Worm (Caenorhabditis elegans) whole organism, L4 larva: ENCODE data around the gene F21D9.11.
"Not testable (repeated sequence)": the region's sequence is repeated elsewhere in the genome, so short reads cannot be mapped to it uniquely, and the experiment has no call there.

Experiments
- F44E2.7 ChIP-seq: fragments of 200-800 bp; sonication (Bioruptor generic); IDR thresholded peaks from 2 replicates; pipeline ENCODE4 v2.1.2; 2022; ENCODE audit warnings: missing genetic modification characterization, missing compliant biosample characterization
- F49E8.2 ChIP-seq: sonication (generic microtip); optimal IDR thresholded peaks from 2 replicates; lab custom pipeline; 2016; ENCODE audit warnings: missing compliant biosample characterization, mild to moderate bottlenecking, missing genetic modification characterization, borderline replicate concordance
- R02D3.7 ChIP-seq: fragments of 150-350 bp; sonication (generic microtip); optimal IDR thresholded peaks from 3 replicates; lab custom pipeline; 2014; ENCODE audit warnings: missing biosample characterization, missing genetic modification characterization
- Y48G9A.11 ChIP-seq: fragments of 200-800 bp; sonication (Bioruptor generic); IDR thresholded peaks from 2 replicates; pipeline ENCODE4 v1.3.6; 2022; ENCODE audit warnings: missing genetic modification reagents, missing genetic modification characterization, missing compliant biosample characterization
- aha-1 ChIP-seq: fragments of 150-350 bp; peaks from one replicate; lab custom pipeline; 2014; ENCODE audit warnings: missing biosample characterization, missing genetic modification characterization
- ama-1 ChIP-seq: fragments of 150-350 bp; optimal IDR thresholded peaks from 2 replicates; lab custom pipeline; 2014; ENCODE audit warnings: inconsistent platforms, mixed read lengths
- ctbp-1 ChIP-seq: fragments of 200-800 bp; sonication (Bioruptor generic); IDR thresholded peaks from 2 replicates; pipeline ENCODE4 v1.3.6; 2022; ENCODE audit warnings: missing genetic modification reagents, missing genetic modification characterization, missing compliant biosample characterization
- dpl-1 ChIP-seq: fragments of 150-350 bp; optimal IDR thresholded peaks from 2 replicates; lab custom pipeline; 2014; ENCODE audit warnings: missing biosample characterization, missing genetic modification reagents, missing genetic modification characterization
- hif-1 ChIP-seq, 2 experiments: sonication (generic microtip); optimal IDR thresholded peaks; 2 replicates each; lab custom pipeline; 2016 to 2017; ENCODE audit warnings: missing compliant biosample characterization in 2 of 2, missing genetic modification characterization in 2 of 2, missing genetic modification reagents in 2 of 2, missing genotype in 2 of 2, mild to moderate bottlenecking in 1 of 2
- hlh-30 ChIP-seq: sonication (generic microtip); optimal IDR thresholded peaks from 2 replicates; lab custom pipeline; 2017; ENCODE audit warnings: antibody characterized with exemption, mild to moderate bottlenecking, missing genetic modification characterization, missing compliant biosample characterization; ENCODE audit not compliant: insufficient read depth
- hmg-1.1 ChIP-seq: fragments of 200-800 bp; sonication (Bioruptor generic); IDR thresholded peaks from 2 replicates; pipeline ENCODE4 v1.3.6; 2022; ENCODE audit warnings: missing genetic modification reagents, missing genetic modification characterization, missing compliant biosample characterization
- lin-15B ChIP-seq: fragments of 150-350 bp; sonication (generic microtip); optimal IDR thresholded peaks from 3 replicates; lab custom pipeline; 2014; ENCODE audit warnings: missing biosample characterization, missing genetic modification characterization
- lsy-2 ChIP-seq, 2 experiments: fragments of 150-350 bp in 1 of 2; sonication (generic microtip) in 1 of 2; optimal IDR thresholded peaks; 2 replicates each; lab custom pipeline; 2014 to 2017; ENCODE audit warnings: missing biosample characterization in 2 of 2, missing genetic modification characterization in 2 of 2
- mdl-1 ChIP-seq, 2 experiments: fragments of 150-350 bp in 1 of 2; sonication (generic microtip) in 1 of 2; optimal IDR thresholded peaks; 2 replicates each; lab custom pipeline; 2014 to 2017; ENCODE audit warnings: missing biosample characterization in 2 of 2, missing genetic modification characterization in 2 of 2
- mdt-29 ChIP-seq: fragments of 200-800 bp; sonication (Bioruptor generic); IDR thresholded peaks from 2 replicates; pipeline ENCODE4 v1.3.6; 2022; ENCODE audit warnings: missing genetic modification reagents, missing genetic modification characterization, missing compliant biosample characterization
- mxl-2 ChIP-seq: fragments of 200-800 bp; sonication (Bioruptor generic); conservative IDR thresholded peaks from 2 replicates; pipeline ENCODE4 v1.3.6; 2022; ENCODE audit warnings: missing genetic modification reagents, missing genetic modification characterization, missing compliant biosample characterization
- nhr-111 ChIP-seq: fragments of 200-800 bp; sonication (Bioruptor generic); optimal IDR thresholded peaks from 2 replicates; lab custom pipeline; 2018; ENCODE audit warnings: mild to moderate bottlenecking, missing genetic modification characterization, missing compliant biosample characterization
- nhr-25 ChIP-seq: sonication (generic microtip); optimal IDR thresholded peaks from 2 replicates; lab custom pipeline; 2017; ENCODE audit warnings: missing genetic modification characterization, mild to moderate bottlenecking, missing compliant biosample characterization, antibody characterized with exemption, moderate library complexity, borderline replicate concordance; ENCODE audit not compliant: insufficient read depth
- nhr-28 ChIP-seq: fragments of 150-350 bp; optimal IDR thresholded peaks from 2 replicates; lab custom pipeline; 2014; ENCODE audit warnings: missing biosample characterization, missing genetic modification characterization
- nhr-41 ChIP-seq: fragments of 200-800 bp; sonication (Bioruptor generic); IDR thresholded peaks from 2 replicates; pipeline ENCODE4 v1.3.6; 2022; ENCODE audit warnings: missing genetic modification reagents, missing genetic modification characterization, missing compliant biosample characterization
- nhr-6 ChIP-seq: fragments of 150-350 bp; optimal IDR thresholded peaks from 2 replicates; lab custom pipeline; 2014; ENCODE audit warnings: missing biosample characterization, missing genetic modification characterization
- nhr-77 ChIP-seq: fragments of 150-350 bp; optimal IDR thresholded peaks from 2 replicates; lab custom pipeline; 2014; ENCODE audit warnings: missing biosample characterization, missing genetic modification characterization
- set-16 ChIP-seq: fragments of 200-800 bp; sonication (Bioruptor generic); IDR thresholded peaks from 2 replicates; pipeline ENCODE4 v1.3.6; 2022; ENCODE audit warnings: missing genetic modification reagents, missing genetic modification characterization, missing compliant biosample characterization
- skn-1 ChIP-seq: fragments of 150-350 bp; optimal IDR thresholded peaks from 2 replicates; lab custom pipeline; 2014; ENCODE audit warnings: missing biosample characterization, missing genetic modification characterization
- snpc-1.2 ChIP-seq: fragments of 200-800 bp; sonication (Bioruptor generic); IDR thresholded peaks from 2 replicates; pipeline ENCODE4 v1.3.6; 2022; ENCODE audit warnings: missing genetic modification reagents, missing genetic modification characterization, missing compliant biosample characterization
- unc-62 ChIP-seq, 3 experiments: fragments of 150-350 bp in 1 of 3; sonication (generic microtip); optimal IDR thresholded peaks in 2 of 3; peaks in 1 of 3; 1 replicate in 1 of 3; 2 replicates in 2 of 3; lab custom pipeline; 2014 to 2017; ENCODE audit warnings: missing biosample characterization in 3 of 3, missing genetic modification characterization in 3 of 3, missing genetic modification reagents in 3 of 3, missing genotype in 1 of 3

F21D9.11 gene

ce11 chrV:19253520-19253919 is 1.6 kb downstream of the F21D9.11 start, which contains the start of gene F21D9.4:
Gene F21D9.4 (plus strand): TSS chrV:19253820.
- TF ChIP-seq ctbp-1 (GFP tag; lab: Robert Waterston, UW) (no peak), lsy-2 (tag; optimal IDR thresholded peaks at IDR 0.05; lab: Kevin White, UChicago) (no peak), mdt-29 (GFP tag; lab: Robert Waterston, UW) (no peak), dpl-1 (no peak), F44E2.7 (GFP tag; lab: Robert Waterston, UW) (no peak), skn-1 (tag; lab: Kevin White, UChicago) (no peak), nhr-25 (tag; lab: Kevin White, UChicago) (no peak)

ce11 chrV:19257653-19258052 is 5.7 kb downstream of the F21D9.11 start, which contains the start of gene F21D9.3:
Gene F21D9.3 (minus strand): TSS chrV:19257753.
- TF ChIP-seq unc-62 (GFP tag; optimal IDR thresholded peaks at IDR 0.05 in 1 of 2; lab: Kevin White, UChicago) (peak in 1 of 2 experiments; percentile 11), unc-62 (tag; optimal IDR thresholded peaks at IDR 0.05; lab: Kevin White, UChicago) (no peak), nhr-111 (GFP tag; lab: Kevin White, UChicago) (no peak)

- TF ChIP-seq set-16 (GFP tag; lab: Robert Waterston, UW), result peak; percentile 53
- no peak for TF ChIP-seq nhr-28 (tag; lab: Kevin White, UChicago)
These were observed 7.5 kb downstream of the F21D9.11 start for ce11 chrV:19259403-19259802.

- TF ChIP-seq nhr-6 (tag; lab: Kevin White, UChicago), result no peak
- TF ChIP-seq unc-62 (GFP tag; optimal IDR thresholded peaks at IDR 0.05 in 1 of 2; lab: Kevin White, UChicago), result peak in 1 of 2 experiments; percentile 62
- TF ChIP-seq unc-62 (tag; optimal IDR thresholded peaks at IDR 0.05; lab: Kevin White, UChicago), result no peak
- TF ChIP-seq aha-1 (tag; lab: Kevin White, UChicago), result peak; percentile 60
These were observed 8.7 kb downstream of the F21D9.11 start for ce11 chrV:19260686-19261085.

ce11 chrV:19262349-19262748 is 10.4 kb downstream of the F21D9.11 start, which contains the start of gene F21D9.2:
Gene F21D9.2 (minus strand): TSS chrV:19262449.
- TF ChIP-seq ama-1 (lab: Kevin White, UChicago), result no peak
- no peak for TF ChIP-seq snpc-1.2 (GFP tag; lab: Robert Waterston, UW)
- no peak for TF ChIP-seq nhr-6 (tag; lab: Kevin White, UChicago)
- TF ChIP-seq hmg-1.1 (GFP tag; lab: Robert Waterston, UW), result no peak
- TF ChIP-seq nhr-25 (tag; lab: Kevin White, UChicago), result no peak
- no peak for TF ChIP-seq nhr-77
- no peak for TF ChIP-seq Y48G9A.11 (GFP tag; lab: Robert Waterston, UW)
- TF ChIP-seq mdt-29 (GFP tag; lab: Robert Waterston, UW), result no peak
- no peak for TF ChIP-seq nhr-41 (GFP tag; lab: Robert Waterston, UW)
- TF ChIP-seq hif-1 (tag; optimal IDR thresholded peaks at IDR 0.05; lab: Kevin White, UChicago), result no peak
- TF ChIP-seq, all 104 proteins: peak for 0

- not testable (repeated sequence) for TF ChIP-seq R02D3.7 (tag; lab: Kevin White, UChicago); mxl-2 (GFP tag; lab: Robert Waterston, UW); skn-1 (tag; lab: Kevin White, UChicago)
These were observed 12.2 kb downstream of the F21D9.11 start, which contains the start of gene F21D9.1 for ce11 chrV:19264148-19264547. Gene F21D9.1 (plus strand): TSS chrV:19264448.

ce11 chrV:19276354-19276753 is 24.4 kb downstream of the F21D9.11 start:
- no peak for TF ChIP-seq R02D3.7 (tag; lab: Kevin White, UChicago)
- TF ChIP-seq hlh-30, result no peak
- TF ChIP-seq ctbp-1 (GFP tag; lab: Robert Waterston, UW), result no peak
- no peak for TF ChIP-seq lin-15B (tag; lab: Kevin White, UChicago)
- TF ChIP-seq mdl-1 (tag; optimal IDR thresholded peaks at IDR 0.05; lab: Kevin White, UChicago), result no peak
- TF ChIP-seq F49E8.2 (tag; lab: Kevin White, UChicago), result no peak
- TF ChIP-seq aha-1 (tag; lab: Kevin White, UChicago), result peak; percentile 65
